Worm (Caenorhabditis elegans) whole organism, early embryonic: ENCODE measurements around the gene let-716.

ENCODE experiments used
- B0310.2 ChIP-seq: sonication (generic microtip); optimal IDR thresholded peaks from 2 replicates; lab custom pipeline; 2016; ENCODE audit warnings: mild to moderate bottlenecking, missing genetic modification characterization, missing compliant biosample characterization
- F13C5.2 ChIP-seq: sonication (generic microtip); optimal IDR thresholded peaks from 2 replicates; lab custom pipeline; 2017; ENCODE audit warnings: mild to moderate bottlenecking, missing genetic modification characterization, inconsistent platforms, missing compliant biosample characterization
- aly-1 ChIP-seq: sonication (generic microtip); optimal IDR thresholded peaks from 2 replicates; lab custom pipeline; 2016; ENCODE audit warnings: missing genetic modification characterization, missing compliant biosample characterization
- ama-1 ChIP-seq: fragments of 150-350 bp; optimal IDR thresholded peaks from 2 replicates; lab custom pipeline; 2014
- ceh-13 ChIP-seq: fragments of 200-800 bp; sonication (Bioruptor generic); optimal IDR thresholded peaks from 2 replicates; lab custom pipeline; 2018; ENCODE audit warnings: mild to moderate bottlenecking, missing genetic modification characterization, missing compliant biosample characterization
- ceh-36 ChIP-seq: sonication (generic microtip); optimal IDR thresholded peaks from 2 replicates; lab custom pipeline; 2016; ENCODE audit warnings: missing genetic modification characterization, inconsistent platforms, missing compliant biosample characterization
- ets-7 ChIP-seq: sonication (generic microtip); optimal IDR thresholded peaks from 2 replicates; lab custom pipeline; 2016; ENCODE audit warnings: missing genotype, missing genetic modification characterization, missing compliant biosample characterization
- flt-1 ChIP-seq: fragments of 200-800 bp; sonication (Bioruptor generic); IDR thresholded peaks from 2 replicates; pipeline ENCODE4 v1.3.6; 2022; ENCODE audit warnings: missing genetic modification characterization, missing compliant biosample characterization
- hmbx-1 ChIP-seq: sonication (generic microtip); optimal IDR thresholded peaks from 2 replicates; lab custom pipeline; 2016; ENCODE audit warnings: mild to moderate bottlenecking, missing genetic modification characterization, missing compliant biosample characterization
- hmg-4 ChIP-seq: fragments of 200-800 bp; sonication (Bioruptor generic); optimal IDR thresholded peaks from 2 replicates; lab custom pipeline; 2018; ENCODE audit warnings: mild to moderate bottlenecking, missing genetic modification characterization, missing compliant biosample characterization
- hnd-1 ChIP-seq: sonication (generic microtip); optimal IDR thresholded peaks from 2 replicates; lab custom pipeline; 2016; ENCODE audit warnings: missing genetic modification characterization, missing compliant biosample characterization
- pes-1 ChIP-seq: fragments of 200-800 bp; sonication (Bioruptor generic); IDR thresholded peaks from 2 replicates; pipeline ENCODE4 v1.3.6; 2022; ENCODE audit warnings: missing genetic modification reagents, missing genetic modification characterization, missing compliant biosample characterization
- scrt-1 ChIP-seq: fragments of 200-800 bp; sonication (Bioruptor generic); IDR thresholded peaks from 2 replicates; pipeline ENCODE4 v1.3.6; 2022; ENCODE audit warnings: missing genetic modification characterization, missing compliant biosample characterization
- sea-1 ChIP-seq: fragments of 200-800 bp; sonication (Bioruptor generic); conservative IDR thresholded peaks from 2 replicates; pipeline ENCODE4 v1.3.6; 2022; ENCODE audit warnings: missing genetic modification characterization, missing compliant biosample characterization
- tbx-11 ChIP-seq: fragments of 200-800 bp; sonication (Bioruptor generic); IDR thresholded peaks from 2 replicates; pipeline ENCODE4 v1.3.6; 2022; ENCODE audit warnings: missing genetic modification characterization, missing compliant biosample characterization
- tbx-37 ChIP-seq: fragments of 200-800 bp; sonication (Bioruptor generic); conservative IDR thresholded peaks from 2 replicates; pipeline ENCODE4 v1.3.6; 2022; ENCODE audit warnings: missing genetic modification reagents, missing genetic modification characterization, missing compliant biosample characterization
- tra-4 ChIP-seq: sonication (generic microtip); optimal IDR thresholded peaks from 2 replicates; lab custom pipeline; 2017; ENCODE audit warnings: missing genetic modification characterization, missing compliant biosample characterization

let-716 gene

ce11 chrIII:6367712-6368111 is 15.6 kb upstream of the let-716 start, which contains the start of the genes C56G2.15 and thoc-2:
Gene C56G2.15 (minus strand): TSS chrIII:6367899.
Gene thoc-2 (plus strand): TSS chrIII:6368042.
- no peak for TF ChIP-seq flt-1 (GFP tag; lab: Robert Waterston, UW)
- no peak for TF ChIP-seq tra-4 (tag; lab: Kevin White, UChicago)
- TF ChIP-seq ets-7 (tag; lab: Kevin White, UChicago), result no peak
- TF ChIP-seq tbx-37 (GFP tag; lab: Robert Waterston, UW), result no peak
- no peak for TF ChIP-seq hnd-1 (tag; lab: Kevin White, UChicago)
- TF ChIP-seq aly-1 (tag; lab: Kevin White, UChicago), result no peak
- TF ChIP-seq ama-1, result no peak
- TF ChIP-seq ceh-13, result no peak
- TF ChIP-seq hmg-4 (GFP tag; lab: Kevin White, UChicago), result no peak

ce11 chrIII:6368524-6368923 is 14.8 kb upstream of the let-716 start:
- TF ChIP-seq hmg-4 (GFP tag; lab: Kevin White, UChicago) (no peak), B0310.2 (tag; lab: Kevin White, UChicago) (no peak), hnd-1 (tag; lab: Kevin White, UChicago) (no peak), ceh-13 (no peak), aly-1 (tag; lab: Kevin White, UChicago) (no peak), ets-7 (tag; lab: Kevin White, UChicago) (no peak), tbx-11 (GFP tag; lab: Robert Waterston, UW) (no peak), F13C5.2 (tag; lab: Kevin White, UChicago) (no peak), tbx-37 (GFP tag; lab: Robert Waterston, UW) (no peak), pes-1 (no peak), ceh-36 (tag; lab: Kevin White, UChicago) (no peak), scrt-1 (GFP tag; lab: Robert Waterston, UW) (no peak), ama-1 (no peak), sea-1 (GFP tag; lab: Robert Waterston, UW) (no peak), tra-4 (tag; lab: Kevin White, UChicago) (no peak), hmbx-1 (tag; lab: Kevin White, UChicago) (no peak)

ce11 chrIII:6373850-6374474 is 9.4 kb upstream of the let-716 start:
- TF ChIP-seq sea-1 (GFP tag; lab: Robert Waterston, UW), result no peak
- no peak for TF ChIP-seq ets-7 (tag; lab: Kevin White, UChicago)
- TF ChIP-seq tbx-37 (GFP tag; lab: Robert Waterston, UW), result no peak
- TF ChIP-seq ama-1, result no peak
- no peak for TF ChIP-seq hnd-1 (tag; lab: Kevin White, UChicago)
- TF ChIP-seq pes-1, result no peak
- no peak for TF ChIP-seq tra-4 (tag; lab: Kevin White, UChicago)
- no peak for TF ChIP-seq aly-1 (tag; lab: Kevin White, UChicago)
- no peak for TF ChIP-seq flt-1 (GFP tag; lab: Robert Waterston, UW)
- TF ChIP-seq tbx-11 (GFP tag; lab: Robert Waterston, UW), result no peak
- no peak for TF ChIP-seq scrt-1 (GFP tag; lab: Robert Waterston, UW)
- no peak for TF ChIP-seq hmbx-1 (tag; lab: Kevin White, UChicago)
- TF ChIP-seq B0310.2 (tag; lab: Kevin White, UChicago), result no peak
- no peak for TF ChIP-seq ceh-36 (tag; lab: Kevin White, UChicago)
- no peak for TF ChIP-seq hmg-4 (GFP tag; lab: Kevin White, UChicago)

- TF ChIP-seq F13C5.2 (tag; lab: Kevin White, UChicago) (peak; percentile 24), scrt-1 (GFP tag; lab: Robert Waterston, UW) (no peak)
Measured at ce11 chrIII:6374947-6375415, 8.4 kb upstream of the let-716 start, which contains the start of the genes rps-13 and nfx-1. Gene rps-13 (minus strand): TSS chrIII:6374997. Gene nfx-1 (plus strand): TSS chrIII:6375379.

ce11 chrIII:6379129-6379528 is 4.2 kb upstream of the let-716 start, which contains the start of gene C16A3.6:
Gene C16A3.6 (plus strand): TSS chrIII:6379212.
- TF ChIP-seq ama-1 (peak; percentile 82), F13C5.2 (tag; lab: Kevin White, UChicago) (peak; percentile 9), hmg-4 (GFP tag; lab: Kevin White, UChicago) (no peak), ceh-36 (tag; lab: Kevin White, UChicago) (no peak)

ce11 chrIII:6380472-6380871 is 2.9 kb upstream of the let-716 start, which contains the start of gene C16A3.5:
Gene C16A3.5 (plus strand): TSS chrIII:6380772.
- TF ChIP-seq tbx-11 (GFP tag; lab: Robert Waterston, UW) (no peak), tbx-37 (GFP tag; lab: Robert Waterston, UW) (no peak), hmbx-1 (tag; lab: Kevin White, UChicago) (no peak), ets-7 (tag; lab: Kevin White, UChicago) (no peak), ceh-36 (tag; lab: Kevin White, UChicago) (no peak), hnd-1 (tag; lab: Kevin White, UChicago) (no peak), pes-1 (no peak), ama-1 (no peak), F13C5.2 (tag; lab: Kevin White, UChicago) (no peak), aly-1 (tag; lab: Kevin White, UChicago) (no peak), flt-1 (GFP tag; lab: Robert Waterston, UW) (no peak), sea-1 (GFP tag; lab: Robert Waterston, UW) (no peak), B0310.2 (tag; lab: Kevin White, UChicago) (no peak), ceh-13 (no peak), tra-4 (tag; lab: Kevin White, UChicago) (no peak)
